Worm (Caenorhabditis elegans) whole organism, L4 larva: ENCODE results near the gene vem-1.

Experiments used
- aly-2 ChIP-seq: sonication (generic microtip); optimal IDR thresholded peaks from 2 replicates; lab custom pipeline; 2018; ENCODE audit warnings: missing biosample characterization, missing genetic modification characterization
- lin-15B ChIP-seq: fragments of 150-350 bp; sonication (generic microtip); optimal IDR thresholded peaks from 3 replicates; lab custom pipeline; 2014; ENCODE audit warnings: missing biosample characterization, missing genetic modification characterization
- nhr-6 ChIP-seq: fragments of 150-350 bp; optimal IDR thresholded peaks from 2 replicates; lab custom pipeline; 2014; ENCODE audit warnings: missing biosample characterization, missing genetic modification characterization
- pqm-1 ChIP-seq: sonication (generic microtip); optimal IDR thresholded peaks from 2 replicates; lab custom pipeline; 2017; ENCODE audit warnings: missing biosample characterization, missing genetic modification characterization
- saeg-2 ChIP-seq: fragments of 200-800 bp; sonication (Bioruptor generic); IDR thresholded peaks from 2 replicates; pipeline ENCODE4 v1.3.6; 2022; ENCODE audit warnings: missing genetic modification reagents, missing genetic modification characterization, missing compliant biosample characterization
- spr-1 ChIP-seq: sonication (generic microtip); optimal IDR thresholded peaks from 2 replicates; lab custom pipeline; 2016; ENCODE audit warnings: mild to moderate bottlenecking, missing genetic modification characterization, missing compliant biosample characterization

ce11 chrX:8129543-8129942, 41.2 kb upstream of the vem-1 start, which contains the start of gene frpr-1:
- TF ChIP-seq nhr-6 (no peak), spr-1 (tag; lab: Kevin White, UChicago) (no peak), saeg-2 (GFP tag; lab: Robert Waterston, UW) (no peak), aly-2 (tag; lab: Kevin White, UChicago) (no peak), pqm-1 (tag; lab: Kevin White, UChicago) (no peak), lin-15B (tag; lab: Kevin White, UChicago) (no peak)
